Worm (Caenorhabditis elegans): ENCODE measurements around the gene her-1.

Gene her-1

DNA sequence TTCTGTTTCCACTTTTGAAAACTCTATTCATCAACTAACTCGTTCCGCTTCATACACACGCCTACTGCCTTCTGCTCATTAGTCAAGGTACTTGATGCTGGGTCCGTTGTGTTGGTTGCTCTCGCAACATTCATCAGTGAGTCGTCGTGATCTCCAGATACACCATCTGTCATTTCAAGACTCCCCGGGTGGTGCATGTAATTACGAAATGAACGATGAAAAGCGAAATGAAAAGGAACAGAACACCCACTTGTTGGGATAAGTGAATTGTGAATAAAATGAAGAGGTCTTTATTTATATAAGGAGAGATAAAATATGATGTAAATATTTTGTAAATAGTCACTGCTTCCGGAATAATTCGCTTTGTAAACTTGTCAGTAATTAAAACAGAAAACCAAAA, 32.9 kb upstream of the her-1 start:
- TF ChIP-seq ceh-44 (GFP tag; IDR thresholded peaks at IDR 0.05) (no peak), lim-7 (GFP tag; IDR thresholded peaks at IDR 0.05) (no peak), jun-1 (tag; optimal IDR thresholded peaks at IDR 0.05) (no peak), ztf-7 (tag; optimal IDR thresholded peaks at IDR 0.05) (no peak), nhr-76 (tag; optimal IDR thresholded peaks at IDR 0.05) (no peak), nhr-102 (tag; optimal IDR thresholded peaks at IDR 0.05) (no peak), lin-13 (GFP tag; optimal IDR thresholded peaks at IDR 0.05) (no peak), ceh-32 (tag; optimal IDR thresholded peaks at IDR 0.05; ENCODE audit: poor library complexity) (no peak), mxl-2 (GFP tag; conservative IDR thresholded peaks at IDR 0.05) (no peak), lin-1 (GFP tag; IDR thresholded peaks at IDR 0.05) (no peak)

DNA sequence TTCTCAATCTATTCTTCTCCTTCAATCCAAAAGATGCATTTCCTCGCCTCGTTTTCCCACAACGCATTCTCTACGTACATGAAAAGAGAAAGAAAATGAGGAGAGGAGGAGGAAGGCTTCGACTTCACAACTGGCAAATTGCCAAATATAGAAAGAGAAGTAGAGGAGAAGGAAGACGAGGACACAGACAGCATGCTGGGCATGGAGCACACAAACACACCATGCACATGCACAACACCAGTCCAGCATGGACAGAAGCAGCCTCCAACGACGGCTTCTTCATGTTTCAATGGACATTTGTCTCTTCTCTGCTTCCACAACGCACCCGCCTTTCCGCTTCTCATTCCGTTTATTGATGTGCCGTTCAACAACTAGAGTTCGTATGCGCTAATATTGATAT, 32.2 kb upstream of the her-1 start:
- TF ChIP-seq madf-9 (GFP tag; conservative IDR thresholded peaks at IDR 0.05) (no peak), pha-4 (GFP tag; IDR thresholded peaks at IDR 0.05) (no peak), pha-4 (tag; optimal IDR thresholded peaks at IDR 0.05) (no peak), ama-1 (optimal IDR thresholded peaks at IDR 0.05) (no peak), lin-39 (tag; optimal IDR thresholded peaks at IDR 0.05) (no peak), unc-62 (GFP tag; optimal IDR thresholded peaks at IDR 0.05 in 1 of 2) (no peak), unc-62 (tag; optimal IDR thresholded peaks at IDR 0.05) (no peak), hlh-11 (tag; optimal IDR thresholded peaks at IDR 0.05) (no peak), aha-1 (tag) (peak; percentile 96), mep-1 (tag; optimal IDR thresholded peaks at IDR 0.05) (no peak), fos-1 (tag; optimal IDR thresholded peaks at IDR 0.05) (no peak), mxl-3 (GFP tag; optimal IDR thresholded peaks at IDR 0.05) (peak; percentile 40), set-16 (GFP tag; IDR thresholded peaks at IDR 0.05) (no peak), lsy-2 (tag; optimal IDR thresholded peaks at IDR 0.05) (peak in 1 of 2 experiments; percentile 34), lin-38 (GFP tag; IDR thresholded peaks at IDR 0.05) (no peak), dmd-8 (GFP tag; IDR thresholded peaks at IDR 0.05) (no peak), ctbp-1 (GFP tag; IDR thresholded peaks at IDR 0.05) (peak; percentile 50; the same call in 1 of the 2 replicates), arid-1 (GFP tag; conservative IDR thresholded peaks at IDR 0.05) (no peak), ceh-28 (tag; optimal IDR thresholded peaks at IDR 0.05) (no peak), dve-1 (tag; optimal IDR thresholded peaks at IDR 0.05; ENCODE audit: insufficient read depth) (no peak), snpc-1.2 (GFP tag; IDR thresholded peaks at IDR 0.05) (no peak), fkh-10 (GFP tag; optimal IDR thresholded peaks at IDR 0.05) (peak; percentile 3), hmg-1.1 (GFP tag; IDR thresholded peaks at IDR 0.05) (peak; percentile 67), mes-2 (tag; optimal IDR thresholded peaks at IDR 0.05; ENCODE audit: poor library complexity, severe bottlenecking) (no peak), mdl-1 (tag; optimal IDR thresholded peaks at IDR 0.05) (peak in 1 of 2 experiments; percentile 48), F37D6.2 (tag; optimal IDR thresholded peaks at IDR 0.05) (no peak), hif-1 (tag; optimal IDR thresholded peaks at IDR 0.05) (no peak), spr-1 (tag; optimal IDR thresholded peaks at IDR 0.05) (no peak), sdz-12 (GFP tag; optimal IDR thresholded peaks at IDR 0.05) (no peak), zfp-3 (GFP tag; conservative IDR thresholded peaks at IDR 0.05) (no peak), hlh-30 (tag; optimal IDR thresholded peaks at IDR 0.05; ENCODE audit: insufficient read depth) (peak; percentile 27), Y5F2A.4 (GFP tag; optimal IDR thresholded peaks at IDR 0.05) (no peak), lim-7 (GFP tag; IDR thresholded peaks at IDR 0.05) (no peak), nhr-41 (GFP tag; IDR thresholded peaks at IDR 0.05) (no peak), egl-43 (GFP tag; IDR thresholded peaks at IDR 0.05) (no peak), ztf-7 (tag; optimal IDR thresholded peaks at IDR 0.05) (no peak)
